Fruit fly (Drosophila melanogaster): ENCODE data around the gene CG12278.

CG12278 gene

DNA sequence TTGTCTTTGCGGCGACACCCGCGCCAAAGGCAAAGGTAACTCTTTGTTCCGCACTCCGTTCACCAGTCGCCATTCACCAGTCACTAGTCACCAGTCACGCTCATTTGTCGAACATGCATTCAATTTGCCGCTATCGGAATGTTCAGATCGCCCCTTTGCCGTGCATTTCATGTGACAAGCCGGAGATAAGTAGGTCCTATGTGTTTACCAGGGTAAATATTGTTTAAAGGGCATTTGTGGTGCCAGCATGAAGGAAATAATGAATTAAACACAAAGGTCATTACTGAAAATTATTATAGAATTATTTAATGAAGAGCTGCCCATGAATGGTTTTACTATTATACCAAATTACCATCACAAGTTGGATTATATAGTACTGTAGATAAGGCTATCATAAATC, 42.7 kb upstream of the CG12278 start (continued):
- no peak for TF ChIP-seq z (GFP tag; IDR thresholded peaks at IDR 0.05)
- no peak for TF ChIP-seq CG5180 (GFP tag; optimal IDR thresholded peaks at IDR 0.05)
- TF ChIP-seq danr (GFP tag; IDR thresholded peaks at IDR 0.05) = no peak
- TF ChIP-seq CG10543 (GFP tag; optimal IDR thresholded peaks at IDR 0.05) = peak; percentile 3
- no peak for TF ChIP-seq ara (GFP tag; IDR thresholded peaks at IDR 0.05)
- no peak for TF ChIP-seq CG9437 (GFP tag; optimal IDR thresholded peaks at IDR 0.05)
- TF ChIP-seq CG32772 (GFP tag; IDR thresholded peaks at IDR 0.05) = no peak
- peak; percentile 9 for TF ChIP-seq MTF-1 (GFP tag; optimal IDR thresholded peaks at IDR 0.05; ENCODE audit: borderline replicate concordance)
- no peak for TF ChIP-seq CG12155 (GFP tag; optimal IDR thresholded peaks at IDR 0.05)
- no peak for TF ChIP-seq chn (GFP tag; optimal IDR thresholded peaks at IDR 0.05)
- TF ChIP-seq CG2678 (tag; optimal IDR thresholded peaks at IDR 0.05) = no peak
- no peak for TF ChIP-seq CG7928 (GFP tag; optimal IDR thresholded peaks at IDR 0.05)
- no peak for TF ChIP-seq HHEX (GFP tag; optimal IDR thresholded peaks at IDR 0.05)
- peak; percentile 7 for TF ChIP-seq odd (GFP tag; optimal IDR thresholded peaks at IDR 0.05)
- TF ChIP-seq Hey (tag; optimal IDR thresholded peaks at IDR 0.05) = no peak
- no peak for TF ChIP-seq Dek (tag; optimal IDR thresholded peaks at IDR 0.05)
- no peak for TF ChIP-seq CG4730 (GFP tag; IDR thresholded peaks at IDR 0.05)
- TF ChIP-seq ab (GFP tag; optimal IDR thresholded peaks at IDR 0.05) = no peak
- TF ChIP-seq ac (GFP tag; optimal IDR thresholded peaks at IDR 0.05) = no peak
- no peak for TF ChIP-seq pan (optimal IDR thresholded peaks at IDR 0.05)
- peak in 1 of 2 experiments; percentile 25 for TF ChIP-seq pan (GFP tag; optimal IDR thresholded peaks at IDR 0.05 in 1 of 2, IDR thresholded peaks at IDR 0.05 in 1 of 2)
- TF ChIP-seq emc (GFP tag; optimal IDR thresholded peaks at IDR 0.05) = no peak
- TF ChIP-seq CG18011 (GFP tag; optimal IDR thresholded peaks at IDR 0.05) = no peak
- no peak for TF ChIP-seq CG11695 (GFP tag; IDR thresholded peaks at IDR 0.05)
- no peak for TF ChIP-seq CG12071 (GFP tag; optimal IDR thresholded peaks at IDR 0.05)
- no peak for TF ChIP-seq CG13123 (GFP tag; optimal IDR thresholded peaks at IDR 0.05)
- TF ChIP-seq Abd-B (GFP tag; optimal IDR thresholded peaks at IDR 0.05) = no peak
- no peak for TF ChIP-seq Adf1 (GFP tag; IDR thresholded peaks at IDR 0.05)
- no peak for TF ChIP-seq bab2 (GFP tag; optimal IDR thresholded peaks at IDR 0.05)
- no peak for TF ChIP-seq CG5953 (GFP tag; IDR thresholded peaks at IDR 0.05)
- TF ChIP-seq CG17359 (tag; optimal IDR thresholded peaks at IDR 0.05) = no peak
- peak; percentile 23 for TF ChIP-seq CG4707 (GFP tag; optimal IDR thresholded peaks at IDR 0.05)
- no peak for TF ChIP-seq Tbp (GFP tag; optimal IDR thresholded peaks at IDR 0.05)
- TF ChIP-seq kay (GFP tag; optimal IDR thresholded peaks at IDR 0.05) = no peak
- no peak for TF ChIP-seq CG10321 (GFP tag; IDR thresholded peaks at IDR 0.05)
- peak; percentile 3 for TF ChIP-seq gcm (GFP tag; optimal IDR thresholded peaks at IDR 0.05)
- no peak for TF ChIP-seq CG3163 (GFP tag; optimal IDR thresholded peaks at IDR 0.05)
- TF ChIP-seq tup (GFP tag; optimal IDR thresholded peaks at IDR 0.05) = no peak
- TF ChIP-seq bigmax (GFP tag; optimal IDR thresholded peaks at IDR 0.05) = no peak
- TF ChIP-seq aop (GFP tag; IDR thresholded peaks at IDR 0.05) = no peak
- no peak for TF ChIP-seq sr (GFP tag; IDR thresholded peaks at IDR 0.05)
- no peak for TF ChIP-seq CG17328 (GFP tag; IDR thresholded peaks at IDR 0.05)
- no peak for TF ChIP-seq CkIIα-i1 (GFP tag; IDR thresholded peaks at IDR 0.05)
- no peak for TF ChIP-seq Dad (GFP tag; optimal IDR thresholded peaks at IDR 0.05)
- no peak for TF ChIP-seq CG2120 (GFP tag; optimal IDR thresholded peaks at IDR 0.05)
- TF ChIP-seq gsb (GFP tag; IDR thresholded peaks at IDR 0.05) = no peak
- no peak for TF ChIP-seq sc (optimal IDR thresholded peaks at IDR 0.05)
- no peak for TF ChIP-seq sc (GFP tag; optimal IDR thresholded peaks at IDR 0.05)
- no peak for TF ChIP-seq CG15073 (GFP tag; optimal IDR thresholded peaks at IDR 0.05)
- no peak for TF ChIP-seq CG3281 (GFP tag; optimal IDR thresholded peaks at IDR 0.05)
- no peak for TF ChIP-seq CG34224 (GFP tag; IDR thresholded peaks at IDR 0.05; ENCODE audit: partially characterized antibody)
- TF ChIP-seq croc (GFP tag; conservative IDR thresholded peaks at IDR 0.05) = no peak
- TF ChIP-seq crol (GFP tag; IDR thresholded peaks at IDR 0.05) = no peak
